Worm (Caenorhabditis elegans) whole organism, young adult: ENCODE results near the gene frpr-7.
"Not testable (repeated sequence)": the region's sequence is repeated elsewhere in the genome, so short reads cannot be mapped to it uniquely, and the experiment has no call there.

Experiments
- B0019.2 ChIP-seq: fragments of 200-800 bp; sonication (Bioruptor generic); conservative IDR thresholded peaks from 2 replicates; pipeline ENCODE4 v1.3.6; 2022; ENCODE audit warnings: missing genetic modification reagents, missing genetic modification characterization, missing compliant biosample characterization
- B0336.3 ChIP-seq: fragments of 200-800 bp; sonication (Bioruptor generic); IDR thresholded peaks from 2 replicates; pipeline ENCODE4 v1.3.6; 2022; ENCODE audit warnings: missing genetic modification characterization, missing compliant biosample characterization
- C06A6.2 ChIP-seq: fragments of 200-800 bp; sonication (Bioruptor generic); conservative IDR thresholded peaks from 2 replicates; pipeline ENCODE4 v1.3.6; 2022; ENCODE audit warnings: missing genetic modification characterization, missing compliant biosample characterization
- K11D2.4 ChIP-seq: fragments of 200-800 bp; sonication (Bioruptor generic); IDR thresholded peaks from 2 replicates; pipeline ENCODE4 v1.3.6; 2022; ENCODE audit warnings: missing genetic modification reagents, missing genetic modification characterization, missing compliant biosample characterization
- Y53G8AR.9 ChIP-seq: fragments of 200-800 bp; sonication (Bioruptor generic); conservative IDR thresholded peaks from 2 replicates; pipeline ENCODE4 v1.3.6; 2022; ENCODE audit warnings: missing genetic modification reagents, missing genetic modification characterization, missing compliant biosample characterization
- Y56A3A.18 ChIP-seq: fragments of 200-800 bp; sonication (Bioruptor generic); IDR thresholded peaks from 2 replicates; pipeline ENCODE4 v1.3.6; 2022; ENCODE audit warnings: missing genetic modification reagents, missing genetic modification characterization, missing compliant biosample characterization
- Y95B8A.8 ChIP-seq: fragments of 200-800 bp; sonication (Bioruptor generic); IDR thresholded peaks from 2 replicates; pipeline ENCODE4 v1.3.6; 2022; ENCODE audit warnings: missing genetic modification reagents, missing genetic modification characterization, missing compliant biosample characterization
- aptf-2 ChIP-seq: fragments of 200-800 bp; sonication (Bioruptor generic); conservative IDR thresholded peaks from 2 replicates; pipeline ENCODE4 v1.3.6; 2022; ENCODE audit warnings: missing genetic modification reagents, missing genetic modification characterization, missing compliant biosample characterization
- aptf-3 ChIP-seq: fragments of 200-800 bp; sonication (Bioruptor generic); IDR thresholded peaks from 2 replicates; pipeline ENCODE4 v1.3.6; 2022; ENCODE audit warnings: missing genetic modification characterization, missing compliant biosample characterization
- ceh-27 ChIP-seq: fragments of 200-800 bp; sonication (Bioruptor generic); optimal IDR thresholded peaks from 2 replicates; lab custom pipeline; 2018; ENCODE audit warnings: mild to moderate bottlenecking, missing genetic modification characterization, moderate library complexity, missing compliant biosample characterization
- ceh-58 ChIP-seq: fragments of 200-800 bp; sonication (Bioruptor generic); IDR thresholded peaks from 2 replicates; pipeline ENCODE4 v1.3.6; 2022; ENCODE audit warnings: missing genetic modification characterization, missing compliant biosample characterization
- dox-1 ChIP-seq: fragments of 200-800 bp; sonication (Bioruptor generic); IDR thresholded peaks from 2 replicates; pipeline ENCODE4 v1.3.6; 2022; ENCODE audit warnings: missing genetic modification reagents, missing genetic modification characterization, missing compliant biosample characterization
- gei-17 ChIP-seq: fragments of 200-800 bp; sonication (Bioruptor generic); optimal IDR thresholded peaks from 2 replicates; lab custom pipeline; 2018; ENCODE audit warnings: mild to moderate bottlenecking, missing genetic modification characterization, missing compliant biosample characterization
- him-1 ChIP-seq: sonication (generic microtip); optimal IDR thresholded peaks from 2 replicates; lab custom pipeline; 2016; ENCODE audit warnings: missing genotype, missing genetic modification reagents, missing genetic modification characterization, missing compliant biosample characterization
- hmg-1.2 ChIP-seq: fragments of 200-800 bp; sonication (Bioruptor generic); IDR thresholded peaks from 2 replicates; pipeline ENCODE4 v1.3.6; 2022; ENCODE audit warnings: missing genetic modification reagents, missing genetic modification characterization, missing compliant biosample characterization
- hmg-20 ChIP-seq: fragments of 200-800 bp; sonication (Bioruptor generic); IDR thresholded peaks from 2 replicates; pipeline ENCODE4 v1.3.6; 2022; ENCODE audit warnings: missing genetic modification reagents, missing genetic modification characterization, missing compliant biosample characterization
- lag-1 ChIP-seq: fragments of 200-800 bp; sonication (Bioruptor generic); IDR thresholded peaks from 2 replicates; pipeline ENCODE4 v1.3.6; 2022; ENCODE audit warnings: missing genetic modification reagents, missing genetic modification characterization, missing compliant biosample characterization
- lin-35 ChIP-seq, 3 experiments: fragments of 150-350 bp in 2 of 3; sonication (generic microtip) in 1 of 3; optimal IDR thresholded peaks; 2 replicates each; lab custom pipeline; 2014 to 2018; ENCODE audit warnings: missing biosample characterization in 3 of 3, missing genetic modification characterization in 3 of 3, missing genetic modification reagents in 3 of 3
- lin-54 ChIP-seq: fragments of 200-800 bp; sonication (Bioruptor generic); optimal IDR thresholded peaks from 2 replicates; lab custom pipeline; 2018; ENCODE audit warnings: mild to moderate bottlenecking, missing genetic modification characterization, missing compliant biosample characterization
- lsl-1 ChIP-seq: fragments of 200-800 bp; sonication (Bioruptor generic); optimal IDR thresholded peaks from 2 replicates; lab custom pipeline; 2018; ENCODE audit warnings: mild to moderate bottlenecking, missing genetic modification characterization, moderate library complexity, missing compliant biosample characterization
- madf-3 ChIP-seq: fragments of 200-800 bp; sonication (Bioruptor generic); IDR thresholded peaks from 2 replicates; pipeline ENCODE4 v1.3.6; 2022; ENCODE audit warnings: missing genetic modification reagents, missing genetic modification characterization, missing compliant biosample characterization
- mcd-1 ChIP-seq: fragments of 200-800 bp; sonication (Bioruptor generic); IDR thresholded peaks from 2 replicates; pipeline ENCODE4 v1.3.6; 2022; ENCODE audit warnings: missing genetic modification reagents, missing genetic modification characterization, missing compliant biosample characterization
- mel-28 ChIP-seq: sonication (generic microtip); optimal IDR thresholded peaks from 2 replicates; lab custom pipeline; 2016; ENCODE audit warnings: borderline replicate concordance, mild to moderate bottlenecking, missing genetic modification characterization, missing compliant biosample characterization
- nfya-2 ChIP-seq: fragments of 200-800 bp; sonication (Bioruptor generic); IDR thresholded peaks from 2 replicates; pipeline ENCODE4 v1.3.6; 2022; ENCODE audit warnings: missing genetic modification reagents, missing genetic modification characterization, missing compliant biosample characterization
- nhr-80 ChIP-seq: sonication (generic microtip); optimal IDR thresholded peaks from 2 replicates; lab custom pipeline; 2016; ENCODE audit warnings: missing genetic modification characterization, missing compliant biosample characterization
- pbrm-1 ChIP-seq: fragments of 200-800 bp; sonication (Bioruptor generic); IDR thresholded peaks from 2 replicates; pipeline ENCODE4 v1.3.6; 2022; ENCODE audit warnings: missing genetic modification reagents, missing genetic modification characterization, missing compliant biosample characterization
- snpc-1.3 ChIP-seq: sonication (generic microtip); optimal IDR thresholded peaks from 2 replicates; lab custom pipeline; 2017; ENCODE audit warnings: missing genetic modification characterization, mild to moderate bottlenecking, missing compliant biosample characterization, antibody characterized with exemption, moderate library complexity, missing genotype, missing genetic modification reagents; ENCODE audit not compliant: insufficient read depth
- snpc-4 ChIP-seq, 5 experiments: fragments of 150-350 bp in 1 of 5; sonication (generic microtip) in 4 of 5; optimal IDR thresholded peaks; 2 replicates each; lab custom pipeline; 2014 to 2018; ENCODE audit warnings: missing genetic modification characterization in 5 of 5, missing biosample characterization in 3 of 5, antibody characterized with exemption in 2 of 5, mild to moderate bottlenecking in 2 of 5, missing compliant biosample characterization in 2 of 5, missing genotype in 2 of 5, moderate library complexity in 2 of 5, missing genetic modification reagents in 1 of 5
- somi-1 ChIP-seq: fragments of 200-800 bp; sonication (Bioruptor generic); optimal IDR thresholded peaks from 2 replicates; lab custom pipeline; 2018; ENCODE audit warnings: mild to moderate bottlenecking, missing genetic modification characterization, missing compliant biosample characterization
- tbp1 ChIP-seq: fragments of 200-800 bp; sonication (Bioruptor generic); optimal IDR thresholded peaks from 2 replicates; lab custom pipeline; 2018; ENCODE audit warnings: mild to moderate bottlenecking, missing genetic modification characterization, missing compliant biosample characterization
- tbx-9 ChIP-seq: sonication (generic microtip); optimal IDR thresholded peaks from 2 replicates; lab custom pipeline; 2016; ENCODE audit warnings: borderline replicate concordance, missing genetic modification characterization, inconsistent platforms, missing compliant biosample characterization
- tlf-1 ChIP-seq: fragments of 200-800 bp; sonication (Bioruptor generic); optimal IDR thresholded peaks from 2 replicates; lab custom pipeline; 2018; ENCODE audit warnings: mild to moderate bottlenecking, missing genetic modification characterization, missing compliant biosample characterization
- unc-62 ChIP-seq: fragments of 150-350 bp; optimal IDR thresholded peaks from 2 replicates; lab custom pipeline; 2014; ENCODE audit warnings: missing biosample characterization, missing genetic modification reagents, missing genetic modification characterization
- zfh-2 ChIP-seq: fragments of 200-800 bp; sonication (Bioruptor generic); conservative IDR thresholded peaks from 2 replicates; pipeline ENCODE4 v1.3.6; 2022; ENCODE audit warnings: missing genetic modification reagents, missing genetic modification characterization, missing compliant biosample characterization
- ztf-22 ChIP-seq: fragments of 200-800 bp; sonication (Bioruptor generic); optimal IDR thresholded peaks from 2 replicates; lab custom pipeline; 2018; ENCODE audit warnings: mild to moderate bottlenecking, missing genetic modification characterization, moderate library complexity, missing compliant biosample characterization
- ztf-26 ChIP-seq: sonication (generic microtip); optimal IDR thresholded peaks from 2 replicates; lab custom pipeline; 2017; ENCODE audit warnings: missing genetic modification characterization, missing compliant biosample characterization
- ztf-6 ChIP-seq: fragments of 200-800 bp; sonication (Bioruptor generic); IDR thresholded peaks from 2 replicates; pipeline ENCODE4 v1.3.6; 2022; ENCODE audit warnings: missing genetic modification reagents, missing genetic modification characterization, missing compliant biosample characterization

Gene frpr-7

DNA sequence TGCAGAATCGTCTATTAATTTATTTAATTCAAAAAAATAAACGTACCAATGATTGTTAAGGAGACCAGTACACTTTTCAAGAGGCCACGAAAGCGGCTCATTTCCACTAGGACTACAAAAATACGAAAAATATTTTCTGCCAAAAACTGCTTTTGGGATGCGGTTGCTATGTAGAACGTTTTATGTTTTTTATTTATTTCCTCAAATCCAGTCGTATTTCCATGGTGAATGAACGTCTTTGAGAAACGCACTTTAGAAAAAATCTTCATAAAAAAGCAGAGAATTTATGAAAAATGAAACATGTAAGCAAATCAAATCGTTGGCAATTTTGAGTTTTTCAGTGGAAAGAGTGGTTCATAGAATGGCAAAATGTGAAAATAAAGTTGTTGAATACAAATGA lies 12.3 kb downstream of the frpr-7 start, which contains the start of gene F39B3.7:
F39B3.7 (minus strand) TSS at position 101 of the 400 bp plus-strand sequence.
- TF ChIP-seq ceh-58 (no peak), Y95B8A.8 (no peak), Y56A3A.18 (GFP tag; lab: Robert Waterston, UW) (no peak), tbx-9 (no peak)

DNA sequence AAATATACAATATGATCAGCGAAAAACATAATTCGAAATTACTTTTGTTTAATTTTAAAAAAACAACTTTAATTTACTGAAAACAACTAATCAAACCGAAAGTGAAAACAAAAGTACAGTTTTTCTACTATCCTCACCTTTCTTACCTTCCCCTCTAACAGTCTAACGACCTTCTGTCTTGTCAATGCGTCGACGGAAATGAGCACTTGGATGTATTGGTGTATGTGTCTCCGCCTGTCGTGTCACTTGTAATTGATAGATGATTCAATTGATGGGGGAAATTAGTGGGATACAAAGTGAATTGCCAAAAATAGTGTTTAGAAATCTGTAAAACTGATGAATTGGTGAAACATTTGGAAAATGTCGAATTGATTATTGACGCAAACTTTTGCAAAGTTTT lies 16.3 kb downstream of the frpr-7 start, which contains the start of gene F31A3.5:
F31A3.5 (minus strand) TSS at position 200 of the 400 bp plus-strand sequence.
- TF ChIP-seq dox-1 = no peak
- no peak for TF ChIP-seq ztf-6 (GFP tag; lab: Robert Waterston, UW)
- TF ChIP-seq nhr-80 (tag; lab: Kevin White, UChicago) = peak; percentile 20
- no peak for TF ChIP-seq mel-28 (tag; lab: Kevin White, UChicago)
- TF ChIP-seq snpc-1.3 = no peak
- TF ChIP-seq Y53G8AR.9 (GFP tag; lab: Robert Waterston, UW) = no peak

ce11 chrX:17562195-17562594 lies 17.5 kb downstream of the frpr-7 start:
- TF ChIP-seq ceh-27 (peak; percentile 59), madf-3 (no peak)
- TF ChIP-seq, all 124 proteins: peak for 1

DNA sequence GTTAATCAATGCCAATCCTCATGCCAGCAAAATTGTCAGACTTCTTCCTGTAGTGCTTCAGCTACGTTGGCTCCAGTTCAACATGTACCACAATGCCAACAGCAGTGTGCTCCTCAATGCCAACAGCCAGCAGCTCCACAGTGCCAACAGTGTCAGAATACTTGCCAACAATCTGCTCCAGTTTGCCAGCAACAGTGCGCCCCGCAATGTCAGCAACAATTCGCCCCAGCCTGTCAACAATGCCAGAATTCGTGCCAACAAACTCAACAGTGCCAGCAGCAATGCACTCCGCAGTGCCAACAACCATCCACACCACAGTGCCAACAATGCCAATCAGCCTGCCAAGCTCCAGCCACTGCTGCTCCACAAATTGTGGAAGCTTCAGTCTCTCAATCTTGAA lies 25.9 kb downstream of the frpr-7 start:
- TF ChIP-seq zfh-2 (GFP tag; lab: Robert Waterston, UW) (peak; percentile 64), aptf-3 (GFP tag; lab: Robert Waterston, UW) (no peak)

ce11 chrX:17550755-17551154 lies 28.9 kb downstream of the frpr-7 start, which contains the start of gene hlh-28:
hlh-28 (plus strand) TSS chrX:17551055.
- TF ChIP-seq ztf-22 (GFP tag; lab: Kevin White, UChicago); nfya-2 (GFP tag; lab: Robert Waterston, UW); him-1: not testable (repeated sequence)

- not testable (repeated sequence) for TF ChIP-seq somi-1; hmg-1.2 (GFP tag; lab: Robert Waterston, UW); B0019.2
Observed at ce11 chrX:17548539-17548938, 31.1 kb downstream of the frpr-7 start, which contains the start of gene hlh-29. hlh-29 (minus strand) TSS chrX:17548639.

DNA sequence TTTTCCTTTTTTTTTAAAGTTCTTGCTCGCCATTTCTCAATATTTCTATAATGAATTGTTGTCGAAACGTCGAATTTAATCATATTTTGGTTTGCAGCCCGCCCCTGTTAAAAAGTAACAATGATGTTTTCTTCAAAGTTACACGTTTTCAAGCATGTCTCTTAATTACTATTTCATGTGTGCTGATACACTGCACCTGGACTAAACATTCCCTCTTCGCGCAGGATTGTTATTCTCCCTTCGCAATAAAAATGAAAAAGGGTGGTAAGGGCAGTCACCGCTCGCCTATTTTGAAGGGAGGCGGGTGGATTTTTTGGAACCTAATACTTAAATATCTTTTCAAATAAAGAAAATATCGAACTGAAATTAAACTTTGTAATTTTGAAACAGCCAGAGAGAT lies 34.2 kb downstream of the frpr-7 start:
- peak; percentile 87 for TF ChIP-seq K11D2.4 (GFP tag; lab: Robert Waterston, UW)
- TF ChIP-seq B0336.3 = 0 out of 2 replicates have a peak, but pooled peaks have one; percentile 24
- peak; percentile 31 for TF ChIP-seq tlf-1 (GFP tag; lab: Kevin White, UChicago)
- TF ChIP-seq ztf-26 (tag; lab: Kevin White, UChicago) = peak; percentile 32
- no peak for TF ChIP-seq aptf-2
- peak; percentile 60; the same call in 1 of the 2 replicates for TF ChIP-seq hmg-20
- TF ChIP-seq tbp1 (GFP tag; lab: Kevin White, UChicago) = peak; percentile 36
- TF ChIP-seq lin-54 (GFP tag; lab: Kevin White, UChicago) = no peak
- TF ChIP-seq snpc-4 (GFP tag; optimal IDR thresholded peaks at IDR 0.05; lab: Kevin White, UChicago) = no peak
- peak in 2 of 4 experiments; percentile 15 to 18 for TF ChIP-seq snpc-4 (tag; optimal IDR thresholded peaks at IDR 0.05; lab: Kevin White, UChicago)
- 0 out of 2 replicates have a peak, but pooled peaks have one; percentile 29 for TF ChIP-seq C06A6.2 (GFP tag; lab: Robert Waterston, UW)
- no peak for TF ChIP-seq lsl-1 (GFP tag; lab: Kevin White, UChicago)
- peak; percentile 87 for TF ChIP-seq Y56A3A.18 (GFP tag; lab: Robert Waterston, UW)
- TF ChIP-seq mcd-1 (GFP tag; lab: Robert Waterston, UW) = peak; percentile 51; the same call in 1 of the 2 replicates
- 0 out of 2 replicates have a peak, but pooled peaks have one; percentile 29 for TF ChIP-seq pbrm-1
- TF ChIP-seq gei-17 (GFP tag; lab: Kevin White, UChicago) = peak; percentile 84
- no peak for TF ChIP-seq unc-62
- TF ChIP-seq lin-35 (GFP tag; optimal IDR thresholded peaks at IDR 0.05; lab: Kevin White, UChicago) = peak in 1 of 3 experiments; percentile 57
- TF ChIP-seq hmg-1.2 (GFP tag; lab: Robert Waterston, UW) = peak; percentile 57
- 0 out of 2 replicates have a peak, but pooled peaks have one; percentile 37 for TF ChIP-seq lag-1 (GFP tag; lab: Robert Waterston, UW)
